Worm (Caenorhabditis elegans): Measurements from ENCODE around the gene oac-40.

DNA sequence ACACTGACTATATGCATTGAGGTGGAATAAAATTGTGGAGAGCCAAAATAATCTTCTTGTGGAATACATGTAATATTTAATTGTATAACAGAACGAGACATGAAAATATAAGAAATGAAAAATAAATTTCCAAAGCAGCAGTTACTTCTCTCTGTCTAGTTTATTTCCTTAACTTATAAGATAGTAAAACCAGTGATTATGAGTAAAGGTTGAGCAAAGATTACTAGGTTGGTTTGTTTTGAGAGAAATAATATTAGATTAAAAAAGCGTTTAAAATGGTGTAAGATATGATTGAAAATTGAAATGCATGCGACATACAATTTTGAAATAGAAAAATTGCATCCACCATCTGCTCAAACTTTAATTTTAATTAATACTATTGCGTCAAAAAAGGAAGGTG, 2.8 kb upstream of the oac-40 start, which contains the start of gene srh-201:
- no peak for TF ChIP-seq ZK546.5 (tag; optimal IDR thresholded peaks at IDR 0.05)
- no peak for TF ChIP-seq unc-62 (GFP tag; optimal IDR thresholded peaks at IDR 0.05)
- no peak for TF ChIP-seq R02D3.7 (tag; optimal IDR thresholded peaks at IDR 0.05)
- no peak for TF ChIP-seq ztf-11 (tag; optimal IDR thresholded peaks at IDR 0.05)
- no peak for TF ChIP-seq ceh-82 (tag; optimal IDR thresholded peaks at IDR 0.05)
- TF ChIP-seq nhr-237 (tag; optimal IDR thresholded peaks at IDR 0.05), result no peak
- TF ChIP-seq lin-11 (tag; optimal IDR thresholded peaks at IDR 0.05), result no peak
- TF ChIP-seq unc-39 (tag; optimal IDR thresholded peaks at IDR 0.05), result no peak
